Fruit fly (Drosophila melanogaster): ENCODE data around the gene Ent1.

The Ent1 gene

DNA sequence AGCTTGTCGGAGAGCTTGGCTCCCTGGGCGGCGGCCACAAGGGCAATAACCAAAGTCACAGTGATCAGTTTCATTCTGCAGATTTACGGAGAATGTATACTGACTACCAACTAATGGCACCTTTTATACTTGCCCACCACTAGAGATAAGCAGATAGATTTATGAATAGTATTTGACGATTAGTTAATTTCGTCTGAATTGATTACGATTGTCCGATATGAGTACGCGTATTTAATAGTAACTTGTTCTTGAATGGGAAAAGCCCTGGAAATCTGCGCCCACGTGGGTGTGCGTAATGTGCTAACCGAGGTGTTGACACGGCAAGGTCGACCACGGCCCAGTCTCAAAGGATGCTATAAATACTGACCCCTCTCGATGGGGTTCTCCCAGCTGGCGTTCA lies 36.5 kb downstream of the Ent1 start, which contains the start of gene CG11911:
Gene CG11911 (minus strand): TSS at position 101 of the 400 bp plus-strand sequence.
- TF ChIP-seq cnc (optimal IDR thresholded peaks at IDR 0.05) (no peak), Clk (GFP tag; optimal IDR thresholded peaks at IDR 0.05) (no peak), Crg-1 (GFP tag; optimal IDR thresholded peaks at IDR 0.05) (no peak), CG33017 (tag; optimal IDR thresholded peaks at IDR 0.05) (no peak), Hr96 (GFP tag; optimal IDR thresholded peaks at IDR 0.05) (no peak), CG7101 (tag; optimal IDR thresholded peaks at IDR 0.05) (no peak), CG12768 (GFP tag; optimal IDR thresholded peaks at IDR 0.05) (no peak), toe (GFP tag; optimal IDR thresholded peaks at IDR 0.05) (no peak), kay (GFP tag; ENCODE audit: borderline replicate concordance) (no peak)

DNA sequence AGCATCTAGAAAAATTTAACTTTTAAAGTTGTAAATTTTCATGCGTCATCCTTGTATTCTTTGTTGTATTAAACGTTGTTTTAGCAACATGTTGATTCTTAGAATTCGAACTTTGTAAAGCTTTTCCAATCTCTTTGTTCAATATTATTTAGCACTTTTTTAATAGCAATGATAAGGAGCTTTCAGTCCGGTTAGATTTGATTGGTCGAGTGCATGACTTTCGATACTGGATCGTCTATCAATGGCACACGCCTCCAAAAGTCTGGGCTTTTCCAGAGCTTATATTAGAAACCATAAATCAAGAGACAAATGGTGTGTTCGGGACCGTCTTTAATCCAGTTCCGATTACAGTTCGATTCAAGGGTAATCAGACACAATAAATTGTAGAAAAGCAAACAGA lies 37.9 kb downstream of the Ent1 start:
- TF ChIP-seq CG12768 (GFP tag; optimal IDR thresholded peaks at IDR 0.05) (no peak), CG7045 (GFP tag; optimal IDR thresholded peaks at IDR 0.05) (no peak), tj (GFP tag; optimal IDR thresholded peaks at IDR 0.05) (no peak), CG1620 (GFP tag; optimal IDR thresholded peaks at IDR 0.05) (no peak), Crg-1 (GFP tag; optimal IDR thresholded peaks at IDR 0.05) (no peak), Hr96 (GFP tag; optimal IDR thresholded peaks at IDR 0.05) (no peak), CG33017 (tag; optimal IDR thresholded peaks at IDR 0.05) (no peak), CG14711 (tag; optimal IDR thresholded peaks at IDR 0.05) (no peak), kay (GFP tag; ENCODE audit: borderline replicate concordance) (peak; percentile 35), bab1 (GFP tag; optimal IDR thresholded peaks at IDR 0.05) (no peak), CG5204 (GFP tag; optimal IDR thresholded peaks at IDR 0.05) (no peak), cic (GFP tag; optimal IDR thresholded peaks at IDR 0.05) (peak; percentile 8), ovo (GFP tag; optimal IDR thresholded peaks at IDR 0.05) (no peak), CG7101 (tag; optimal IDR thresholded peaks at IDR 0.05) (no peak), Mnt (GFP tag; optimal IDR thresholded peaks at IDR 0.05) (no peak), CG11617 (GFP tag; optimal IDR thresholded peaks at IDR 0.05) (no peak), cnc (optimal IDR thresholded peaks at IDR 0.05) (no peak)

DNA sequence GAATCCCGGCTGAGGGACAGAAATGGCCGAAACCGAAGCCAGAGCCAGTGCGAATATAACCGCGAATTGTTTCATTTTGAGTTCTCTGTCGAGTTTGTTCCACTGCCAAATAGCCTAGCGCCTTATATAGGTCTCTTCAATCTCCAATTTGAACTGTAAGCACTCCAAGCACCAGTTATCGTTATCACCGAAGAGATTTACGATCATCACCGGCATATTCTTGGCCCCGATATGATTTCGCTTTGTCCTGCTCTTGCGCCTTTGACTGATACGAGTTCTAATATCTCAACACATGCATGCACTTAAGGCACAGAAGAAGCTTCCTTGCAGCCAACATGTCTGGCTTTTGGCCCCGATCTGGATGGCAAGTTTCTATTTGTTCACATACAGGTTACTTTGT lies 38.5 kb downstream of the Ent1 start, which contains the start of gene CG11912:
Gene CG11912 (minus strand): TSS at position 101 of the 400 bp plus-strand sequence.
- TF ChIP-seq CG14711 (tag; optimal IDR thresholded peaks at IDR 0.05), result no peak
- TF ChIP-seq toe (GFP tag; optimal IDR thresholded peaks at IDR 0.05), result no peak
- no peak for TF ChIP-seq CG11617 (GFP tag; optimal IDR thresholded peaks at IDR 0.05)
- no peak for TF ChIP-seq CG33017 (tag; optimal IDR thresholded peaks at IDR 0.05)
- no peak for TF ChIP-seq cic (GFP tag; optimal IDR thresholded peaks at IDR 0.05)
- no peak for TF ChIP-seq CG7101 (tag; optimal IDR thresholded peaks at IDR 0.05)

DNA sequence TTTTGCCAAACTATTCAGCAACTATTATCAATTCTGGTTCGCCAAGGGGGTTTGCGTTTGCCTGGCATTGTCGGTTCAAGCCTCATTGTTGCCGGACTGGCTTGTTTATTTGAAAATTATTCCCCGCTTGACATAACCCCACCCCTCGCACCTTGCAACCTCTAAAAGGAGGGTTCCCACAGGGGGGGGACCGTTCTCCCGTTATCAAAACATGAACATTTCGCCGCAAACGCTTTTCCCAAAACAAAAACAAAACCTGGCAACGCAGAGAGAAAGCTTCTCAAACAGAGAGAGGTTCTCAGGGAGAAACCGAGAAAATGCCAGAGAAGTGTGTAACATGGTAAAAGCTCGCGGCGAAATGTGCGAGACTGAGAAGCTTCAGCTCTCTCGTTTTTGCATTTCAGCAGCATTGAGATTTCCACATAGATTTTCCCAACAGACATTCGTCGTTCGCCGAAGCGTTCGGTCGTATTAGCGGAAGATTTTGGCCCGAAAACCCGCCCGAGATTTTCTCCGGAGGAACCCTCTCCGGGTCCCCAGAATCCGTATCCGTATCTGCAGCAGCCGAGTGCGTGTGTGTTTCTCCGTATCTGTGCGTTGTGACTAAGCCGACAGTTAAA lies 47.8 kb downstream of the Ent1 start:
- peak; percentile 47 for TF ChIP-seq kay (GFP tag; ENCODE audit: borderline replicate concordance)
- no peak for TF ChIP-seq toe (GFP tag; optimal IDR thresholded peaks at IDR 0.05)
- peak; percentile 70 for TF ChIP-seq CG12768 (GFP tag; optimal IDR thresholded peaks at IDR 0.05)
- peak; percentile 17 for TF ChIP-seq pad (GFP tag; optimal IDR thresholded peaks at IDR 0.05)
- no peak for TF ChIP-seq CG14711 (tag; optimal IDR thresholded peaks at IDR 0.05)
- peak; percentile 50 for TF ChIP-seq cic (GFP tag; optimal IDR thresholded peaks at IDR 0.05)
- TF ChIP-seq ovo (GFP tag; optimal IDR thresholded peaks at IDR 0.05), result peak; percentile 26
- peak; percentile 20 for TF ChIP-seq tj (GFP tag; optimal IDR thresholded peaks at IDR 0.05)
- TF ChIP-seq Mnt (GFP tag; optimal IDR thresholded peaks at IDR 0.05), result no peak

dm6 chr2L:309177-309576 lies 48.5 kb downstream of the Ent1 start:
- peak; percentile 11 for TF ChIP-seq toe (GFP tag; optimal IDR thresholded peaks at IDR 0.05)
- TF ChIP-seq bab1 (GFP tag; optimal IDR thresholded peaks at IDR 0.05), result peak; percentile 31
- TF ChIP-seq tj (GFP tag; optimal IDR thresholded peaks at IDR 0.05), result no peak
- no peak for TF ChIP-seq CG7045 (GFP tag; optimal IDR thresholded peaks at IDR 0.05)
- TF ChIP-seq pad (GFP tag; optimal IDR thresholded peaks at IDR 0.05), result no peak
- TF ChIP-seq Crg-1 (GFP tag; optimal IDR thresholded peaks at IDR 0.05), result no peak
- TF ChIP-seq CG11617 (GFP tag; optimal IDR thresholded peaks at IDR 0.05), result no peak
- TF ChIP-seq CG5204 (GFP tag; optimal IDR thresholded peaks at IDR 0.05), result no peak
- peak; percentile 21 for TF ChIP-seq CG7101 (tag; optimal IDR thresholded peaks at IDR 0.05)
- TF ChIP-seq cic (GFP tag; optimal IDR thresholded peaks at IDR 0.05), result no peak
- TF ChIP-seq cnc (optimal IDR thresholded peaks at IDR 0.05), result no peak
- no peak for TF ChIP-seq Mnt (GFP tag; optimal IDR thresholded peaks at IDR 0.05)
- TF ChIP-seq CG33017 (tag; optimal IDR thresholded peaks at IDR 0.05), result peak; percentile 7
- TF ChIP-seq kay (GFP tag; ENCODE audit: borderline replicate concordance), result no peak
- TF ChIP-seq ovo (GFP tag; optimal IDR thresholded peaks at IDR 0.05), result no peak
- TF ChIP-seq CG1620 (GFP tag; optimal IDR thresholded peaks at IDR 0.05), result no peak
- no peak for TF ChIP-seq CG12768 (GFP tag; optimal IDR thresholded peaks at IDR 0.05)
- TF ChIP-seq Clk (GFP tag; optimal IDR thresholded peaks at IDR 0.05), result no peak

- TF ChIP-seq CG14711 (tag; optimal IDR thresholded peaks at IDR 0.05) (no peak), Mnt (GFP tag; optimal IDR thresholded peaks at IDR 0.05) (no peak), CG1620 (GFP tag; optimal IDR thresholded peaks at IDR 0.05) (no peak), CG5204 (GFP tag; optimal IDR thresholded peaks at IDR 0.05) (no peak), tj (GFP tag; optimal IDR thresholded peaks at IDR 0.05) (no peak), ovo (GFP tag; optimal IDR thresholded peaks at IDR 0.05) (no peak)
Observed at dm6 chr2L:308194-308706, 49.4 kb downstream of the Ent1 start.

DNA sequence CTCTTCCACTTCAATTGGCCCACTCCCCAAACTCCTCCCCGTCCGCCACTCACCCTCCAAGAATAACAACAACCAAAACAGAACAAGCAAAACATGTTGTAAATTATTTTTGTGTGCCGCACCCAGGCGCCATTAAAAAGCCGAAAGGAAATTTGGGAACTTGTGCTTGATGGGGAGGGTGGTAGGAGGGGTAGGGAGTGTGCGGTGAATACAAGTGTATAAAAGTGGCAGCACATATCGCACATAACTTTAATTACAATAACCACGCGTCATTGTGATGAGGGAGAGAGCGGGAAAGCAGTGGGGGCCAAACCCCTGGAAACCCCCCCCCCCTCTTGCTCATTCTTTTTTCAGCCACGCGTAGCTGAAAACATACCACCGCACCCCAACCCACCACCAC lies 50.5 kb downstream of the Ent1 start:
- TF ChIP-seq cnc (optimal IDR thresholded peaks at IDR 0.05) (no peak), CG12768 (GFP tag; optimal IDR thresholded peaks at IDR 0.05) (no peak), tj (GFP tag; optimal IDR thresholded peaks at IDR 0.05) (no peak), CG33017 (tag; optimal IDR thresholded peaks at IDR 0.05) (no peak), CG7045 (GFP tag; optimal IDR thresholded peaks at IDR 0.05) (no peak), Hr96 (GFP tag; optimal IDR thresholded peaks at IDR 0.05) (no peak), Crg-1 (GFP tag; optimal IDR thresholded peaks at IDR 0.05) (no peak), cic (GFP tag; optimal IDR thresholded peaks at IDR 0.05) (no peak), bab1 (GFP tag; optimal IDR thresholded peaks at IDR 0.05) (no peak), CG5204 (GFP tag; optimal IDR thresholded peaks at IDR 0.05) (no peak), ovo (GFP tag; optimal IDR thresholded peaks at IDR 0.05) (no peak), CG11617 (GFP tag; optimal IDR thresholded peaks at IDR 0.05) (no peak), Clk (GFP tag; optimal IDR thresholded peaks at IDR 0.05) (no peak)
